Worm (Caenorhabditis elegans) whole organism, L2 larva: ENCODE measurements around the gene mlt-9.

Experiments used
- C34F6.9 ChIP-seq: fragments of 150-350 bp; optimal IDR thresholded peaks from 2 replicates; lab custom pipeline; 2014; ENCODE audit warnings: missing biosample characterization, missing genetic modification characterization
- F13H6.1 ChIP-seq: sonication (generic microtip); optimal IDR thresholded peaks from 2 replicates; lab custom pipeline; 2016; ENCODE audit warnings: missing genetic modification characterization, missing compliant biosample characterization
- R02D3.7 ChIP-seq: fragments of 150-350 bp; optimal IDR thresholded peaks from 2 replicates; lab custom pipeline; 2014; ENCODE audit warnings: missing biosample characterization, missing genetic modification characterization
- Y55F3AM.14 ChIP-seq: fragments of 200-800 bp; sonication (Bioruptor generic); optimal IDR thresholded peaks from 2 replicates; lab custom pipeline; 2018; ENCODE audit warnings: mild to moderate bottlenecking, missing genetic modification characterization, missing compliant biosample characterization
- alr-1 ChIP-seq: fragments of 150-350 bp; optimal IDR thresholded peaks from 2 replicates; lab custom pipeline; 2014; ENCODE audit warnings: missing biosample characterization, missing genetic modification characterization
- aly-2 ChIP-seq: fragments of 150-350 bp; optimal IDR thresholded peaks from 2 replicates; lab custom pipeline; 2014; ENCODE audit warnings: missing biosample characterization, missing genetic modification characterization
- ama-1 ChIP-seq: fragments of 150-350 bp; optimal IDR thresholded peaks from 2 replicates; lab custom pipeline; 2018; ENCODE audit warnings: inconsistent platforms
- blmp-1 ChIP-seq: sonication (generic microtip); optimal IDR thresholded peaks from 2 replicates; lab custom pipeline; 2017; ENCODE audit warnings: missing genetic modification characterization, mild to moderate bottlenecking, missing compliant biosample characterization, antibody characterized with exemption, moderate library complexity; ENCODE audit not compliant: insufficient read depth
- ceh-16 ChIP-seq: fragments of 150-350 bp; optimal IDR thresholded peaks from 2 replicates; lab custom pipeline; 2014; ENCODE audit warnings: missing biosample characterization, missing genetic modification characterization
- crh-2 ChIP-seq: sonication (generic microtip); optimal IDR thresholded peaks from 2 replicates; lab custom pipeline; 2017; ENCODE audit warnings: missing biosample characterization, missing genetic modification characterization
- egl-27 ChIP-seq: sonication (generic microtip); optimal IDR thresholded peaks from 3 replicates; lab custom pipeline; 2017; ENCODE audit warnings: missing biosample characterization, missing genetic modification reagents, missing genetic modification characterization
- elt-1 ChIP-seq: fragments of 150-350 bp; optimal IDR thresholded peaks from 2 replicates; lab custom pipeline; 2014; ENCODE audit warnings: missing biosample characterization, missing genetic modification characterization
- elt-3 ChIP-seq: sonication (generic microtip); optimal IDR thresholded peaks from 2 replicates; lab custom pipeline; 2017; ENCODE audit warnings: missing biosample characterization, missing genetic modification characterization
- fos-1 ChIP-seq: fragments of 150-350 bp; optimal IDR thresholded peaks from 2 replicates; lab custom pipeline; 2014; ENCODE audit warnings: missing biosample characterization, missing genetic modification characterization
- gmeb-1 ChIP-seq: fragments of 150-350 bp; optimal IDR thresholded peaks from 2 replicates; lab custom pipeline; 2014; ENCODE audit warnings: missing biosample characterization, missing genetic modification characterization
- lin-13 ChIP-seq: fragments of 150-350 bp; optimal IDR thresholded peaks from 2 replicates; lab custom pipeline; 2014; ENCODE audit warnings: missing biosample characterization, missing genetic modification reagents, missing genetic modification characterization
- lin-39 ChIP-seq: fragments of 150-350 bp; optimal IDR thresholded peaks from 2 replicates; lab custom pipeline; 2014; ENCODE audit warnings: missing biosample characterization, missing genetic modification reagents, missing genetic modification characterization
- lsy-2 ChIP-seq, 2 experiments: fragments of 150-350 bp in 1 of 2; sonication (generic microtip) in 1 of 2; optimal IDR thresholded peaks; 2 replicates each; lab custom pipeline; 2014 to 2017; ENCODE audit warnings: missing biosample characterization in 2 of 2, missing genetic modification characterization in 2 of 2
- mab-5 ChIP-seq: fragments of 150-350 bp; optimal IDR thresholded peaks from 2 replicates; lab custom pipeline; 2014; ENCODE audit warnings: missing biosample characterization, missing genetic modification characterization
- mbf-1 ChIP-seq: sonication (generic microtip); optimal IDR thresholded peaks from 2 replicates; lab custom pipeline; 2017; ENCODE audit warnings: missing biosample characterization, missing genetic modification characterization
- nhr-11 ChIP-seq: fragments of 150-350 bp; optimal IDR thresholded peaks from 2 replicates; lab custom pipeline; 2014; ENCODE audit warnings: missing biosample characterization, missing genetic modification characterization
- nhr-129 ChIP-seq: fragments of 150-350 bp; optimal IDR thresholded peaks from 2 replicates; lab custom pipeline; 2014; ENCODE audit warnings: missing biosample characterization, missing genetic modification characterization
- nhr-21 ChIP-seq: fragments of 150-350 bp; optimal IDR thresholded peaks from 2 replicates; lab custom pipeline; 2014; ENCODE audit warnings: missing biosample characterization, missing genetic modification characterization
- nhr-23 ChIP-seq: fragments of 150-350 bp; optimal IDR thresholded peaks from 2 replicates; lab custom pipeline; 2014; ENCODE audit warnings: missing biosample characterization, missing genetic modification reagents, missing genetic modification characterization
- nhr-77 ChIP-seq: fragments of 150-350 bp; optimal IDR thresholded peaks from 2 replicates; lab custom pipeline; 2014; ENCODE audit warnings: missing biosample characterization, missing genetic modification characterization
- peb-1 ChIP-seq: fragments of 150-350 bp; optimal IDR thresholded peaks from 2 replicates; lab custom pipeline; 2014; ENCODE audit warnings: missing biosample characterization, missing genetic modification characterization
- sem-4 ChIP-seq: fragments of 150-350 bp; optimal IDR thresholded peaks from 2 replicates; lab custom pipeline; 2014; ENCODE audit warnings: missing biosample characterization, missing genetic modification reagents, missing genetic modification characterization
- skn-1 ChIP-seq: sonication (generic microtip); optimal IDR thresholded peaks from 2 replicates; lab custom pipeline; 2017; ENCODE audit warnings: missing biosample characterization, missing genetic modification characterization
- sma-9 ChIP-seq, 2 experiments: fragments of 150-350 bp in 1 of 2; sonication (generic microtip) in 1 of 2; optimal IDR thresholded peaks; 2 replicates each; lab custom pipeline; 2014 to 2016; ENCODE audit warnings: missing genetic modification characterization in 2 of 2, mild to moderate bottlenecking in 1 of 2, missing biosample characterization in 1 of 2, missing compliant biosample characterization in 1 of 2, missing genetic modification reagents in 1 of 2, moderate library complexity in 1 of 2
- unc-39 ChIP-seq: fragments of 150-350 bp; optimal IDR thresholded peaks from 2 replicates; lab custom pipeline; 2014; ENCODE audit warnings: missing biosample characterization, missing genetic modification characterization
- unc-55 ChIP-seq: fragments of 150-350 bp; sonication (generic microtip); optimal IDR thresholded peaks from 3 replicates; lab custom pipeline; 2014; ENCODE audit warnings: missing biosample characterization, missing genetic modification reagents, missing genetic modification characterization
- unc-62 ChIP-seq: fragments of 150-350 bp; optimal IDR thresholded peaks from 2 replicates; lab custom pipeline; 2014; ENCODE audit warnings: missing biosample characterization, missing genetic modification reagents, missing genetic modification characterization
- zag-1 ChIP-seq: fragments of 150-350 bp; optimal IDR thresholded peaks from 2 replicates; lab custom pipeline; 2014; ENCODE audit warnings: missing biosample characterization, missing genetic modification characterization
- ztf-11 ChIP-seq: sonication (generic microtip); optimal IDR thresholded peaks from 2 replicates; lab custom pipeline; 2017; ENCODE audit warnings: missing biosample characterization, missing genetic modification characterization
- ztf-4 ChIP-seq: fragments of 150-350 bp; optimal IDR thresholded peaks from 2 replicates; lab custom pipeline; 2014; ENCODE audit warnings: missing biosample characterization, missing genetic modification characterization

Gene mlt-9

DNA sequence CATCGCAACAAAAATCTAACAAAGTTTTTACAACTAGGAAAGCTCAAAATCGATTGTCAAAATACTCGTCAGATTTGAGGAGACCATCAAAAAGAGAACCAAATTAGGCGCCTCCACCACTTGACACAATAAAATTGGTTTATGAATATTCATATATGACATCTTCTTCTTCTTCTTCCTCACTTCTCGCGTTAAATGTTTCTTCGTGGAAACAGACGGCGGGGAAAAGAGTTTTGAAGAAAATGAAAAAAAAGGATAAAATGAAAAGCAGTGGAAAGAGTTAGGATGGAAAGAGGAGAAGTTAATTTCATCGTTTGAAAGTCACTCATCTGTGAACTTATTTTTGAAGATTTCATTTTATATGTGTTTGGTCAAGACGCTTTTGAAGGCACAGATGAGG, 27.3 kb upstream of the mlt-9 start:
- TF ChIP-seq F13H6.1 (tag; lab: Kevin White, UChicago) (no peak), zag-1 (tag; lab: Kevin White, UChicago) (no peak), sma-9 (GFP tag; optimal IDR thresholded peaks at IDR 0.05; lab: Kevin White, UChicago) (no peak), sma-9 (tag; optimal IDR thresholded peaks at IDR 0.05; lab: Kevin White, UChicago) (no peak), R02D3.7 (tag; lab: Kevin White, UChicago) (no peak), ztf-4 (tag; lab: Kevin White, UChicago) (no peak), elt-3 (no peak), Y55F3AM.14 (GFP tag; lab: Kevin White, UChicago) (no peak), unc-55 (GFP tag; lab: Kevin White, UChicago) (no peak), elt-1 (tag; lab: Kevin White, UChicago) (no peak), unc-62 (GFP tag; lab: Kevin White, UChicago) (no peak)

DNA sequence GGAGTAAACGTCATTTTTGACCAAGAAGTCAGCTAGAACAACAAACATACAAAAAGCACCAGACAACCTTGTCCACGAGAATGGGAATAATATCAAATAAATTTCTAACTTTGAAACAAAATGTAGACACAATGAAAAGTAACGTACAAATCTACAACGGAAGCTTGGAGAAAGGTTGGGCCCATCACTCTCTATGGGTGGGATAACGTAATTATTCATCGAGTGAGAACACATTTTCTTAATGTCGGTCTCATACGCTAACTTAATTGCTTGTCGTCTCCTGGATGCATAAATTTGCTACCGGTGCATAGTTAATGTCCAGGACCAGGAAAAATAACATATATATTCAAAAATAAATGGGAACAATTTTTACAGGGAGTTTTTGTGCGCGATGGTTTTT, 25.6 kb upstream of the mlt-9 start:
- TF ChIP-seq zag-1 (tag; lab: Kevin White, UChicago) (no peak), egl-27 (tag; lab: Kevin White, UChicago) (no peak), nhr-129 (tag; lab: Kevin White, UChicago) (no peak), ztf-11 (tag; lab: Kevin White, UChicago) (no peak), fos-1 (tag; lab: Kevin White, UChicago) (no peak), aly-2 (tag; lab: Kevin White, UChicago) (no peak), ama-1 (no peak), sem-4 (tag; lab: Kevin White, UChicago) (no peak), R02D3.7 (tag; lab: Kevin White, UChicago) (no peak), unc-39 (tag; lab: Kevin White, UChicago) (no peak), gmeb-1 (no peak), peb-1 (tag; lab: Kevin White, UChicago) (no peak), skn-1 (tag; lab: Kevin White, UChicago) (no peak)

DNA sequence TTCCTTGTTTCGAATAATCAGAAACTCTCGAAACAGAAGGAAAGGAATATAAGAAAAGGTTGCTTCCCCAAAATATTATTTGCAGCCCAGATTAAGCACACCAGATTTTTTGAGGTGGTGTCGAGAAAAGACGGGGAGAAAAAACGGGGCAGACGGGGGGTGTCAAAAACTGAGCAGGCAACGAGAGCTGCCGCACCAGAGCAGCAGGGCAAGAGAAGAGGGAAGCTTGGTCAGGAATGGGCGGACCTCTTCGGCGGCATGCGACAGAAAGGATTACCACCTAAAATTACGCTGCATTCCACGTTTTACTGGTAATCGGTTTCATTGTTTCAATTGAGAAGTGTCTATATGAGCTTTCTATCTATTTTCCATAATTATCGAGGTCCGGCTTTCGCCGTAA, 24.5 kb upstream of the mlt-9 start:
- TF ChIP-seq nhr-11, result no peak
- TF ChIP-seq nhr-21 (tag; lab: Kevin White, UChicago), result no peak
- no peak for TF ChIP-seq lin-39 (tag; lab: Kevin White, UChicago)
- TF ChIP-seq lin-13 (GFP tag; lab: Kevin White, UChicago), result no peak
- no peak for TF ChIP-seq ama-1
- no peak for TF ChIP-seq C34F6.9
- no peak for TF ChIP-seq sma-9 (GFP tag; optimal IDR thresholded peaks at IDR 0.05; lab: Kevin White, UChicago)
- no peak for TF ChIP-seq sma-9 (tag; optimal IDR thresholded peaks at IDR 0.05; lab: Kevin White, UChicago)
- no peak for TF ChIP-seq zag-1 (tag; lab: Kevin White, UChicago)
- TF ChIP-seq mbf-1 (tag; lab: Kevin White, UChicago), result no peak
- TF ChIP-seq peb-1 (tag; lab: Kevin White, UChicago), result no peak
- TF ChIP-seq sem-4 (tag; lab: Kevin White, UChicago), result no peak
- TF ChIP-seq unc-55 (GFP tag; lab: Kevin White, UChicago), result no peak
- TF ChIP-seq F13H6.1 (tag; lab: Kevin White, UChicago), result no peak
- TF ChIP-seq fos-1 (tag; lab: Kevin White, UChicago), result no peak
- no peak for TF ChIP-seq alr-1
- no peak for TF ChIP-seq blmp-1 (tag; lab: Kevin White, UChicago)
- TF ChIP-seq mab-5, result no peak

DNA sequence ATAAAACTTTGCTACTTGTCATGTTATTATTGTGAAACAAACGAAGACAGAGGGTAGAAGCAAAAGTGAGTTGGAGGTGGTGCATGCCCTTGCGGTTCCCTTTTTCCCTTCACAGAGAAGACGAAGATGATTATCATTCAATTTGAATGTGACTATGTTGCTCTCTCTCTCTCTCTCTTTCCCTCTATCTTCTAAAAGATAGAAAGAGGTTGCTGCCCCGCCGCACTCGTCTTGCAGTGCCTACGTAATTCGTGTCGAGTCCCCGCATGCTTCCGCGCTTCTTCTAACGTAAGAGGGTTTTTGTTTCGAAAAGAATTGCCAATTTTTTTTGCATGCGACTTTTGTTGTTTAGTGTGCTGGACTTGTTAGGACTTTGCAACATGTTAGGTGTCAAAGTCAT, 20.6 kb upstream of the mlt-9 start:
- peak; percentile 2 for TF ChIP-seq C34F6.9
- no peak for TF ChIP-seq gmeb-1

DNA sequence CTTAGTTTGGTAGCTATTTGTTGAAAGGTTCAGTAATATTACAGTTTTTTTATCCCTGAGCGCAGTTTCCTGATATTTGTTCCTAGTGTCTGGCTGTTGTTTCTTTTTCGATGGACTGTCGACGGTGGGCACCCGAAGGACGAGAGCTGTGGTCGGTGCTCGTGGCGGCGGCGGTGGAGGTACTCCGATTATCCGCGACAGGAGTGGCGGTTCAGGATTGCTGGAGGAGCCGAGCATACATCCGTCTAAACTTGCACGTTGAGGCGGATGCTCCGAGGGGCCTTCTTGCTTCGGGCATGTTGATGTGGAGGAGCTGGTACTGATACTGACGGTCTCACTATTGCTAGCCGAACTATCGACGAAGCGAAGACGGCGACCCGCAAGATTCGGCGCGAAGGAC, 19.7 kb upstream of the mlt-9 start:
- TF ChIP-seq ama-1 (no peak), lsy-2 (tag; optimal IDR thresholded peaks at IDR 0.05; lab: Kevin White, UChicago) (no peak), C34F6.9 (no peak), ceh-16 (tag; lab: Kevin White, UChicago) (no peak), alr-1 (no peak)

DNA sequence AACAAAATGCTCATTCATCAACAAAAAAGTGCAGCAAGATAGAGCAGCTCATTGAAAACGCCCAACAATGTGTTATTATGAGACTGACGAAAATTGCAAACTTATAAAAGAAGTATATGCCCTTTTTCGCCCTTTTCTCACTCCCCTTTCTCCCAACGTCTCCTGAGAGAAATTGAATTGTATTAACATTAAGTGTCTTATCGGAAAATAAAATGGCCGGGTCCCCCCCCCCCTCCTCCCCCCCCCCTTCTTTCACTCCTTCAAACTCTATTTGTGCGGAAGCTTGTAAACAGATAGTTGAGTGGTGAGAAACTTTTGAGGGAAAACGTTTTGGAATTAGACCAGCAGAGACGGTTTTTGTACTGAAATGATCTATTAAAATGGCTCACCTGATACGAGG, 19.1 kb upstream of the mlt-9 start:
- TF ChIP-seq elt-3 (no peak), nhr-77 (tag; lab: Kevin White, UChicago) (no peak), nhr-11 (no peak), elt-1 (tag; lab: Kevin White, UChicago) (no peak), ceh-16 (tag; lab: Kevin White, UChicago) (no peak), crh-2 (tag; lab: Kevin White, UChicago) (no peak), nhr-23 (tag; lab: Kevin White, UChicago) (no peak), lin-39 (tag; lab: Kevin White, UChicago) (no peak)
